Fruit fly (Drosophila melanogaster) whole organism, prepupa: ENCODE results near the gene fon.

Experiments used
- CG10631 ChIP-seq: fragments of 200-800 bp; sonication (Bioruptor generic); optimal IDR thresholded peaks from 2 replicates; lab custom pipeline; 2016; ENCODE audit warnings: missing biosample characterization, missing genetic modification characterization
- CG11762 ChIP-seq: fragments of 200-800 bp; sonication (Bioruptor generic); optimal IDR thresholded peaks from 3 replicates; lab custom pipeline; 2016; ENCODE audit warnings: missing biosample characterization, missing genetic modification characterization; ENCODE audit not compliant: insufficient read depth
- CG11902 ChIP-seq: fragments of 200-800 bp; sonication (Bioruptor generic); optimal IDR thresholded peaks from 3 replicates; lab custom pipeline; 2016; ENCODE audit warnings: missing biosample characterization, missing genetic modification characterization
- CG15336 ChIP-seq: fragments of 200-800 bp; sonication (Bioruptor generic); IDR thresholded peaks from 2 replicates; pipeline ENCODE4 v1.3.6; 2022; ENCODE audit warnings: missing biosample characterization, missing genetic modification characterization
- CG1621 ChIP-seq: fragments of 200-800 bp; sonication (Bioruptor generic); optimal IDR thresholded peaks from 3 replicates; lab custom pipeline; 2018; ENCODE audit warnings: missing biosample characterization, mild to moderate bottlenecking, missing genetic modification characterization
- CG16779 ChIP-seq: fragments of 200-800 bp; sonication (Bioruptor generic); optimal IDR thresholded peaks from 3 replicates; lab custom pipeline; 2017; ENCODE audit warnings: missing biosample characterization, mild to moderate bottlenecking, missing genetic modification characterization
- CG32006 ChIP-seq: fragments of 200-800 bp; sonication (Bioruptor generic); optimal IDR thresholded peaks from 3 replicates; lab custom pipeline; 2017; ENCODE audit warnings: missing biosample characterization, mild to moderate bottlenecking, missing genetic modification characterization
- CG34406 ChIP-seq: fragments of 200-800 bp; sonication (Bioruptor generic); optimal IDR thresholded peaks from 3 replicates; lab custom pipeline; 2016; ENCODE audit warnings: missing biosample characterization, missing genetic modification characterization
- CG3919 ChIP-seq: fragments of 200-800 bp; sonication (Bioruptor generic); optimal IDR thresholded peaks from 3 replicates; lab custom pipeline; 2016; ENCODE audit warnings: missing biosample characterization, missing genetic modification characterization
- CG4318 ChIP-seq: fragments of 200-800 bp; sonication (Bioruptor generic); optimal IDR thresholded peaks from 3 replicates; lab custom pipeline; 2017; ENCODE audit warnings: missing biosample characterization, mild to moderate bottlenecking, missing genetic modification characterization
- CG6163 ChIP-seq: fragments of 200-800 bp; sonication (Bioruptor generic); IDR thresholded peaks from 3 replicates; pipeline ENCODE4 v1.3.6; 2022; ENCODE audit warnings: missing biosample characterization, missing genetic modification characterization
- CG6276 ChIP-seq: fragments of 200-800 bp; sonication (Bioruptor generic); optimal IDR thresholded peaks from 2 replicates; lab custom pipeline; 2017; ENCODE audit warnings: missing biosample characterization, mild to moderate bottlenecking, missing genetic modification characterization
- CG6792 ChIP-seq: fragments of 200-800 bp; sonication (Bioruptor generic); optimal IDR thresholded peaks from 3 replicates; lab custom pipeline; 2016; ENCODE audit warnings: missing biosample characterization, missing genetic modification characterization
- CG8119 ChIP-seq: fragments of 200-800 bp; sonication (Bioruptor generic); IDR thresholded peaks from 3 replicates; pipeline ENCODE4 v1.3.6; 2022; ENCODE audit warnings: missing biosample characterization, missing genetic modification characterization
- CG8319 ChIP-seq: fragments of 200-800 bp; sonication (Bioruptor generic); optimal IDR thresholded peaks from 3 replicates; lab custom pipeline; 2016; ENCODE audit warnings: missing biosample characterization, missing genetic modification characterization
- CG8632 ChIP-seq: fragments of 200-800 bp; sonication (Bioruptor generic); optimal IDR thresholded peaks from 3 replicates; lab custom pipeline; 2016; ENCODE audit warnings: missing biosample characterization, missing genetic modification characterization
- CG9139 ChIP-seq: fragments of 200-800 bp; sonication (Bioruptor generic); optimal IDR thresholded peaks from 3 replicates; lab custom pipeline; 2017; ENCODE audit warnings: missing biosample characterization, mild to moderate bottlenecking, missing genetic modification characterization
- Eip78C ChIP-seq: fragments of 200-800 bp; sonication (Bioruptor generic); peaks from one replicate; lab custom pipeline; 2016; ENCODE audit warnings: missing biosample characterization, missing genetic modification characterization
- Ets96B ChIP-seq: fragments of 200-800 bp; optimal IDR thresholded peaks from 2 replicates; lab custom pipeline; 2019; ENCODE audit warnings: missing biosample characterization, mild to moderate bottlenecking, missing genetic modification characterization, moderate library complexity
- Hr39 ChIP-seq: fragments of 200-800 bp; sonication (Bioruptor generic); optimal IDR thresholded peaks from 2 replicates; lab custom pipeline; 2016; ENCODE audit warnings: missing biosample characterization, missing genetic modification characterization
- Hr4 ChIP-seq: fragments of 200-800 bp; sonication (Bioruptor generic); optimal IDR thresholded peaks from 3 replicates; lab custom pipeline; 2016; ENCODE audit warnings: missing biosample characterization, missing genetic modification characterization
- Lpt ChIP-seq: fragments of 200-800 bp; sonication (Bioruptor generic); optimal IDR thresholded peaks from 3 replicates; lab custom pipeline; 2016; ENCODE audit warnings: missing biosample characterization, missing genetic modification characterization
- OdsH ChIP-seq: fragments of 200-800 bp; sonication (Bioruptor generic); optimal IDR thresholded peaks from 3 replicates; lab custom pipeline; 2016; ENCODE audit warnings: missing biosample characterization, missing genetic modification characterization
- Sox15 ChIP-seq: fragments of 200-800 bp; sonication (Bioruptor generic); optimal IDR thresholded peaks from 3 replicates; lab custom pipeline; 2016; ENCODE audit warnings: missing biosample characterization, missing genetic modification characterization
- achi ChIP-seq: fragments of 200-800 bp; sonication (Bioruptor generic); optimal IDR thresholded peaks from 3 replicates; lab custom pipeline; 2016; ENCODE audit warnings: missing biosample characterization, missing genetic modification characterization
- cyc ChIP-seq: fragments of 200-800 bp; sonication (Bioruptor generic); optimal IDR thresholded peaks from 3 replicates; lab custom pipeline; 2016; ENCODE audit warnings: missing biosample characterization, missing genetic modification characterization
- dsx ChIP-seq: fragments of 200-800 bp; optimal IDR thresholded peaks from 3 replicates; lab custom pipeline; 2019; ENCODE audit warnings: missing biosample characterization, mild to moderate bottlenecking, missing genetic modification characterization, moderate library complexity; ENCODE audit not compliant: poor library complexity, severe bottlenecking
- eg ChIP-seq: fragments of 200-800 bp; sonication (Bioruptor generic); IDR thresholded peaks from 3 replicates; pipeline ENCODE4 v1.3.6; 2022; ENCODE audit warnings: missing biosample characterization, missing genetic modification characterization
- esn ChIP-seq: fragments of 200-800 bp; sonication (Bioruptor generic); optimal IDR thresholded peaks from 2 replicates; lab custom pipeline; 2016; ENCODE audit warnings: missing biosample characterization, mild to moderate bottlenecking, missing genetic modification characterization, moderate library complexity
- fkh ChIP-seq: fragments of 200-800 bp; sonication (Bioruptor generic); optimal IDR thresholded peaks from 3 replicates; lab custom pipeline; 2017; ENCODE audit warnings: missing biosample characterization, mild to moderate bottlenecking, missing genetic modification characterization, moderate library complexity
- lz ChIP-seq: fragments of 200-800 bp; sonication (Bioruptor generic); optimal IDR thresholded peaks from 3 replicates; lab custom pipeline; 2016; ENCODE audit warnings: missing biosample characterization, missing genetic modification characterization
- pdm3 ChIP-seq: fragments of 200-800 bp; sonication (Bioruptor generic); optimal IDR thresholded peaks from 3 replicates; lab custom pipeline; 2016; ENCODE audit warnings: missing biosample characterization, missing genetic modification characterization
- spab ChIP-seq: fragments of 200-800 bp; sonication (Bioruptor generic); optimal IDR thresholded peaks from 2 replicates; lab custom pipeline; 2017; ENCODE audit warnings: missing biosample characterization, mild to moderate bottlenecking, missing genetic modification characterization, missing genetic modification reagents
- ss ChIP-seq, 2 experiments: fragments of 200-800 bp; sonication (Bioruptor generic); optimal IDR thresholded peaks; 2 replicates in 1 of 2; 3 replicates in 1 of 2; lab custom pipeline; 2017 to 2018; ENCODE audit warnings: mild to moderate bottlenecking in 2 of 2, missing biosample characterization in 2 of 2, missing genetic modification characterization in 2 of 2, moderate library complexity in 1 of 2
- svp ChIP-seq: fragments of 200-800 bp; sonication (Bioruptor generic); peaks from one replicate; lab custom pipeline; 2016; ENCODE audit warnings: missing biosample characterization, missing genetic modification characterization

fon gene

dm6 chr2L:19386106-19386715 lies at the start of gene fon:
TSS of gene fon (minus strand) at chr2L:19386205.
- TF ChIP-seq Eip78C (GFP tag; lab: Kevin White, UChicago) (peak; percentile 40), CG10631 (GFP tag; lab: Kevin White, UChicago) (no peak), CG1621 (tag; lab: Kevin White, UChicago) (no peak), Lpt (GFP tag; lab: Kevin White, UChicago) (no peak), CG11762 (no peak), svp (GFP tag; lab: Kevin White, UChicago) (peak; percentile 98)
- TF ChIP-seq, all 60 proteins: peak for 2

- TF ChIP-seq fkh: peak; percentile 91
- peak; percentile 36 for TF ChIP-seq Eip78C (GFP tag; lab: Kevin White, UChicago)
- peak; percentile 10 for TF ChIP-seq CG16779 (tag; lab: Kevin White, UChicago)
- TF ChIP-seq ss (GFP tag; optimal IDR thresholded peaks at IDR 0.05; lab: Kevin White, UChicago): peak in 1 of 2 experiments; percentile 21
- TF ChIP-seq CG3919 (GFP tag; lab: Kevin White, UChicago): no peak
- TF ChIP-seq Hr4 (GFP tag; lab: Kevin White, UChicago): no peak
- TF ChIP-seq cyc (GFP tag; lab: Kevin White, UChicago): no peak
- TF ChIP-seq, all 60 proteins: peak for 4
Measured at dm6 chr2L:19434260-19434659, 48.3 kb upstream of the fon start.

- TF ChIP-seq Hr4 (GFP tag; lab: Kevin White, UChicago): peak; percentile 45
- TF ChIP-seq esn (GFP tag; lab: Kevin White, UChicago): no peak
- TF ChIP-seq CG8119: peak; percentile 43; the same call in 1 of the 3 replicates
- peak; percentile 53 for TF ChIP-seq CG15336 (GFP tag; lab: Robert Waterston, UW)
- TF ChIP-seq CG32006 (GFP tag; lab: Kevin White, UChicago): peak; percentile 57
- no peak for TF ChIP-seq lz
- peak; percentile 66 for TF ChIP-seq Eip78C (GFP tag; lab: Kevin White, UChicago)
- TF ChIP-seq OdsH: peak; percentile 3
- peak; percentile 6 for TF ChIP-seq Lpt (GFP tag; lab: Kevin White, UChicago)
- TF ChIP-seq eg (GFP tag; lab: Robert Waterston, UW): 0 out of 3 replicates have a peak, but pooled peaks have one; percentile 33
- TF ChIP-seq Hr39: no peak
- no peak for TF ChIP-seq CG6276 (GFP tag; lab: Kevin White, UChicago)
- TF ChIP-seq fkh: peak; percentile 8
Measured at dm6 chr2L:19433292-19433691, 47.3 kb upstream of the fon start.

- no peak for TF ChIP-seq CG11902 (GFP tag; lab: Kevin White, UChicago)
- TF ChIP-seq CG6792 (GFP tag; lab: Kevin White, UChicago): no peak
- no peak for TF ChIP-seq achi (GFP tag; lab: Kevin White, UChicago)
- no peak for TF ChIP-seq Eip78C (GFP tag; lab: Kevin White, UChicago)
- TF ChIP-seq CG16779 (tag; lab: Kevin White, UChicago): no peak
- no peak for TF ChIP-seq CG3919 (GFP tag; lab: Kevin White, UChicago)
- no peak for TF ChIP-seq CG4318
- no peak for TF ChIP-seq spab (GFP tag; lab: Kevin White, UChicago)
- TF ChIP-seq CG9139: no peak
- TF ChIP-seq OdsH: no peak
- TF ChIP-seq CG6163 (GFP tag; lab: Robert Waterston, UW): no peak
- TF ChIP-seq dsx (GFP tag; lab: Kevin White, UChicago): no peak
- no peak for TF ChIP-seq CG8632 (GFP tag; lab: Kevin White, UChicago)
- no peak for TF ChIP-seq Ets96B
- no peak for TF ChIP-seq fkh
- no peak for TF ChIP-seq CG34406
Measured at dm6 chr2L:19432424-19433015, 46.5 kb upstream of the fon start, which contains the start of gene Rab9. TSS of gene Rab9 (plus strand) at chr2L:19432574.

- TF ChIP-seq dsx (GFP tag; lab: Kevin White, UChicago): no peak
- no peak for TF ChIP-seq Sox15 (GFP tag; lab: Kevin White, UChicago)
- no peak for TF ChIP-seq pdm3 (GFP tag; lab: Kevin White, UChicago)
- no peak for TF ChIP-seq CG34406
- no peak for TF ChIP-seq CG6163 (GFP tag; lab: Robert Waterston, UW)
- TF ChIP-seq Eip78C (GFP tag; lab: Kevin White, UChicago): peak; percentile 36
- no peak for TF ChIP-seq CG8319 (GFP tag; lab: Kevin White, UChicago)
Measured at dm6 chr2L:19430343-19430742, 44.3 kb upstream of the fon start, which contains the start of gene RtcB. TSS of gene RtcB (plus strand) at chr2L:19430643.
